Fruit fly (Drosophila melanogaster) whole organism, wandering third instar larva: ENCODE results near the gene dib.

Experiments
- Abd-B ChIP-seq: fragments of >200 bp; optimal IDR thresholded peaks from 2 replicates; lab custom pipeline; 2017; ENCODE audit warnings: missing biosample characterization, missing genetic modification characterization
- CG32264 ChIP-seq: fragments of 200-800 bp; sonication (Bioruptor generic); optimal IDR thresholded peaks from 2 replicates; lab custom pipeline; 2016; ENCODE audit warnings: missing biosample characterization, missing genetic modification characterization
- CG9705 ChIP-seq: fragments of 200-800 bp; sonication (Bioruptor generic); optimal IDR thresholded peaks from 2 replicates; lab custom pipeline; 2018; ENCODE audit warnings: missing biosample characterization, mild to moderate bottlenecking, missing genetic modification characterization
- CrebA ChIP-seq: fragments of 200-800 bp; sonication (Bioruptor generic); optimal IDR thresholded peaks from 2 replicates; lab custom pipeline; 2016; ENCODE audit warnings: missing biosample characterization, mild to moderate bottlenecking, missing genetic modification characterization, borderline replicate concordance
- Dfd ChIP-seq: fragments of >200 bp; optimal IDR thresholded peaks from 2 replicates; lab custom pipeline; 2017; ENCODE audit warnings: missing biosample characterization, missing genetic modification characterization
- Dif ChIP-seq: fragments of 200-275, 200-300 bp; sonication (Bioruptor generic); optimal IDR thresholded peaks from 2 replicates; lab custom pipeline; 2018; ENCODE audit warnings: missing biosample characterization, missing genetic modification characterization; ENCODE audit not compliant: partially characterized antibody
- GATAd ChIP-seq: sonication (Bioruptor generic); optimal IDR thresholded peaks from 2 replicates; lab custom pipeline; 2016; ENCODE audit warnings: missing biosample characterization, missing genetic modification characterization
- HLH106 ChIP-seq: fragments of 200-800 bp; optimal IDR thresholded peaks from 3 replicates; lab custom pipeline; 2019; ENCODE audit warnings: missing biosample characterization, mild to moderate bottlenecking, missing genetic modification characterization, moderate library complexity
- Hnf4 ChIP-seq: fragments of 200-800 bp; sonication (Bioruptor generic); optimal IDR thresholded peaks from 2 replicates; lab custom pipeline; 2016; ENCODE audit warnings: missing biosample characterization, mild to moderate bottlenecking, missing genetic modification characterization
- Hr78 ChIP-seq: fragments of >200 bp; optimal IDR thresholded peaks from 2 replicates; lab custom pipeline; 2017; ENCODE audit warnings: missing biosample characterization, missing genetic modification characterization
- Hr83 ChIP-seq: fragments of 200-300 bp; sonication (Bioruptor generic); optimal IDR thresholded peaks from 2 replicates; lab custom pipeline; 2016; ENCODE audit warnings: missing biosample characterization, mild to moderate bottlenecking, missing genetic modification characterization, moderate library complexity; ENCODE audit not compliant: poor library complexity, severe bottlenecking
- Jra ChIP-seq: sonication (Bioruptor generic); optimal IDR thresholded peaks from 2 replicates; lab custom pipeline; 2016; ENCODE audit warnings: missing biosample characterization, missing genetic modification characterization
- Mio ChIP-seq: sonication (Bioruptor generic); optimal IDR thresholded peaks from 2 replicates; lab custom pipeline; 2016; ENCODE audit warnings: missing biosample characterization, missing genetic modification characterization
- Myc ChIP-seq: fragments of >200 bp; optimal IDR thresholded peaks from 2 replicates; lab custom pipeline; 2017
- N ChIP-seq: fragments of >200 bp; optimal IDR thresholded peaks from 2 replicates; lab custom pipeline; 2018; ENCODE audit warnings: missing biosample characterization, missing external identifiers, missing genetic modification characterization
- OdsH ChIP-seq: fragments of 200-800 bp; sonication (Bioruptor generic); optimal IDR thresholded peaks from 2 replicates; lab custom pipeline; 2016; ENCODE audit warnings: missing biosample characterization, mild to moderate bottlenecking, missing genetic modification characterization
- Rel ChIP-seq, 2 experiments: fragments of 200-800 bp; sonication (Bioruptor generic) in 1 of 2; optimal IDR thresholded peaks; 2 replicates in 1 of 2; 3 replicates in 1 of 2; lab custom pipeline; 2016 to 2019; ENCODE audit warnings: mild to moderate bottlenecking in 2 of 2, missing biosample characterization in 2 of 2, missing genetic modification characterization in 2 of 2, moderate library complexity in 1 of 2
- Sp1 ChIP-seq: fragments of 200-800 bp; sonication (Bioruptor generic); optimal IDR thresholded peaks from 3 replicates; lab custom pipeline; 2019; ENCODE audit warnings: missing biosample characterization, mild to moderate bottlenecking, missing genetic modification characterization, moderate library complexity
- Vsx2 ChIP-seq: fragments of 200-300, 225-300 bp; sonication (Bioruptor generic); optimal IDR thresholded peaks from 2 replicates; lab custom pipeline; 2018; ENCODE audit warnings: missing biosample characterization, missing genetic modification characterization; ENCODE audit not compliant: partially characterized antibody
- br ChIP-seq: fragments of 200-800 bp; sonication (Bioruptor generic); optimal IDR thresholded peaks from 2 replicates; lab custom pipeline; 2016; ENCODE audit warnings: missing biosample characterization, missing genetic modification characterization
- brk ChIP-seq: fragments of 200-800 bp; sonication (Bioruptor generic); optimal IDR thresholded peaks from 2 replicates; lab custom pipeline; 2016; ENCODE audit warnings: missing biosample characterization, mild to moderate bottlenecking, missing genetic modification characterization
- dl ChIP-seq, 2 experiments: fragments of 175-275, 200-275 bp in 1 of 2; fragments of 200-275 bp in 1 of 2; sonication (Bioruptor generic); optimal IDR thresholded peaks; lab custom pipeline; 2018; ENCODE audit warnings: mild to moderate bottlenecking in 2 of 2, missing biosample characterization in 2 of 2, missing genetic modification characterization in 2 of 2, moderate library complexity in 2 of 2; ENCODE audit not compliant: partially characterized antibody in 2 of 2, insufficient read depth in 1 of 2
- dmrt93B ChIP-seq: fragments of 200-800 bp; sonication (Bioruptor generic); optimal IDR thresholded peaks from 2 replicates; lab custom pipeline; 2018; ENCODE audit warnings: missing biosample characterization, mild to moderate bottlenecking, missing genetic modification characterization
- dsf ChIP-seq: sonication (Bioruptor generic); optimal IDR thresholded peaks from 2 replicates; lab custom pipeline; 2016; ENCODE audit warnings: missing biosample characterization, missing genetic modification characterization, borderline replicate concordance
- ey ChIP-seq: fragments of 200-800 bp; sonication (Bioruptor generic); optimal IDR thresholded peaks from 2 replicates; lab custom pipeline; 2016; ENCODE audit warnings: missing biosample characterization, missing genetic modification characterization
- foxo ChIP-seq, 2 experiments: fragments of 200-800 bp; sonication (Bioruptor generic); optimal IDR thresholded peaks; 2 replicates in 1 of 2; 3 replicates in 1 of 2; lab custom pipeline; 2016 to 2017; ENCODE audit warnings: missing biosample characterization in 2 of 2, missing genetic modification characterization in 2 of 2
- fru ChIP-seq: fragments of 200-800 bp; sonication (Bioruptor generic); optimal IDR thresholded peaks from 3 replicates; lab custom pipeline; 2016; ENCODE audit warnings: missing biosample characterization, mild to moderate bottlenecking, missing genetic modification characterization
- h ChIP-seq: fragments of 200-800 bp; sonication (Bioruptor generic); optimal IDR thresholded peaks from 3 replicates; lab custom pipeline; 2016; ENCODE audit warnings: missing biosample characterization, mild to moderate bottlenecking, missing genetic modification characterization
- jim ChIP-seq: fragments of 175-275, 200-325 bp; sonication (Bioruptor generic); optimal IDR thresholded peaks from 2 replicates; lab custom pipeline; 2016; ENCODE audit warnings: missing biosample characterization, mild to moderate bottlenecking, missing genetic modification characterization
- lola ChIP-seq: fragments of >200 bp; optimal IDR thresholded peaks from 2 replicates; lab custom pipeline; 2017; ENCODE audit warnings: missing biosample characterization, missing genetic modification characterization
- pan ChIP-seq: fragments of >200 bp; optimal IDR thresholded peaks from 2 replicates; lab custom pipeline; 2017
- psq ChIP-seq: fragments of 200-800 bp; sonication (Bioruptor generic); optimal IDR thresholded peaks from 3 replicates; lab custom pipeline; 2017; ENCODE audit warnings: missing biosample characterization, mild to moderate bottlenecking, missing genetic modification characterization, moderate library complexity
- rgr ChIP-seq: fragments of 200-800 bp; sonication (Bioruptor generic); optimal IDR thresholded peaks from 3 replicates; lab custom pipeline; 2016; ENCODE audit warnings: missing biosample characterization, mild to moderate bottlenecking, missing genetic modification characterization
- sage ChIP-seq: fragments of 200-800 bp; sonication (Bioruptor generic); optimal IDR thresholded peaks from 2 replicates; lab custom pipeline; 2016; ENCODE audit warnings: missing biosample characterization, mild to moderate bottlenecking, missing genetic modification characterization
- sv ChIP-seq: fragments of 200-800 bp; sonication (Bioruptor generic); optimal IDR thresholded peaks from 3 replicates; lab custom pipeline; 2016; ENCODE audit warnings: missing biosample characterization, missing genetic modification characterization
- tai ChIP-seq: sonication (Bioruptor generic); optimal IDR thresholded peaks from 2 replicates; lab custom pipeline; 2016; ENCODE audit warnings: missing biosample characterization, missing genetic modification characterization
- usp ChIP-seq: fragments of >200 bp; optimal IDR thresholded peaks from 2 replicates; lab custom pipeline; 2017; ENCODE audit warnings: missing biosample characterization, missing genetic modification characterization
- woc ChIP-seq: sonication (Bioruptor generic); optimal IDR thresholded peaks from 2 replicates; lab custom pipeline; 2016; ENCODE audit warnings: missing biosample characterization, mild to moderate bottlenecking, missing genetic modification characterization

The dib gene

DNA sequence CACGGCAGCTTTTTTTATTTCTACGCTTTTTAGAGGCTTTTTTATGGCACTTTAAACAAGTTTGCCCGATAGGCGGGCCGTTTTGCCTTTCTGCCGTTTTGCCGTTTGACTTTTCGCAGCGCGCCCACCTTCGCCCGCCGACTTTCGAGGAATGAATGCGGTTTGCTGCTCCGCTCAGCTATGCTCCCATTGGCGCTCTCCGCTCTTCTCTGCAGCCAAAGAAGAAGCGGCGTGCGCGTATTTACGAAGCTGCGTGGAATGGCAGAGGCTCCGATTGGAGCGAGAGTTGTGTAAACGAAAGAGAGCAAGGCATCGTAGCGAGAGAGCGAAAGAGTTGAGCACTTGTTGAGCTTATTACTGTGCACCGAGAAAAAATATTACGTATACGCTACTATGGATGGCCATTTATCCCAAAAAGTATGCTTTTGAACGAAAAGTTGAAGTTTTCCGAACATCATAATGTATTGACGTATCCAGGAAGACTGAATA is 9.5 kb downstream of the dib start, which contains the start of gene wit:
Gene wit (minus strand): TSS at position 157 of the 489 bp plus-strand sequence.
- TF ChIP-seq dsf (GFP tag; lab: Kevin White, UChicago) (no peak), usp (GFP tag; lab: Kevin White, UChicago) (no peak), h (GFP tag; lab: Kevin White, UChicago) (peak; percentile 16), Abd-B (GFP tag; lab: Kevin White, UChicago) (no peak), dl (GFP tag; optimal IDR thresholded peaks at IDR 0.05; lab: Kevin White, UChicago; ENCODE audit: insufficient read depth in 1 of 2, partially characterized antibody in 2 of 2) (peak; percentile 91 to 96), jim (no peak), Vsx2 (GFP tag; lab: Kevin White, UChicago) (peak; percentile 95), psq (GFP tag; lab: Kevin White, UChicago) (peak; percentile 92), N (no peak), brk (GFP tag; lab: Kevin White, UChicago) (peak; percentile 42), tai (GFP tag; lab: Kevin White, UChicago) (no peak), sage (peak; percentile 85), Myc (lab: Kevin White, UChicago) (no peak), CG9705 (GFP tag; lab: Kevin White, UChicago) (no peak), Hr83 (peak; percentile 38), HLH106 (tag; lab: Kevin White, UChicago) (no peak), woc (GFP tag; lab: Kevin White, UChicago) (no peak), Rel (GFP tag; optimal IDR thresholded peaks at IDR 0.05; lab: Kevin White, UChicago) (peak; percentile 10), Rel (tag; optimal IDR thresholded peaks at IDR 0.05; lab: Kevin White, UChicago) (no peak), Hnf4 (GFP tag; lab: Kevin White, UChicago) (peak; percentile 42), foxo (GFP tag; optimal IDR thresholded peaks at IDR 0.05; lab: Kevin White, UChicago) (no peak), dmrt93B (no peak), fru (GFP tag; lab: Kevin White, UChicago) (peak; percentile 99), CG32264 (GFP tag; lab: Kevin White, UChicago) (peak; percentile 47), Hr78 (no peak), br (GFP tag; lab: Kevin White, UChicago) (peak; percentile 63), Sp1 (peak; percentile 18), GATAd (GFP tag; lab: Kevin White, UChicago) (no peak), Dfd (GFP tag; lab: Kevin White, UChicago) (no peak), ey (GFP tag; lab: Kevin White, UChicago) (no peak), Jra (peak; percentile 53), rgr (GFP tag; lab: Kevin White, UChicago) (peak; percentile 52), Mio (GFP tag; lab: Kevin White, UChicago) (no peak), pan (lab: Kevin White, UChicago) (no peak), lola (GFP tag; lab: Kevin White, UChicago) (no peak), OdsH (GFP tag; lab: Kevin White, UChicago) (no peak), sv (GFP tag; lab: Kevin White, UChicago) (no peak), Dif (GFP tag; lab: Kevin White, UChicago) (peak; percentile 98), CrebA (GFP tag; lab: Kevin White, UChicago) (peak; percentile 77)

DNA sequence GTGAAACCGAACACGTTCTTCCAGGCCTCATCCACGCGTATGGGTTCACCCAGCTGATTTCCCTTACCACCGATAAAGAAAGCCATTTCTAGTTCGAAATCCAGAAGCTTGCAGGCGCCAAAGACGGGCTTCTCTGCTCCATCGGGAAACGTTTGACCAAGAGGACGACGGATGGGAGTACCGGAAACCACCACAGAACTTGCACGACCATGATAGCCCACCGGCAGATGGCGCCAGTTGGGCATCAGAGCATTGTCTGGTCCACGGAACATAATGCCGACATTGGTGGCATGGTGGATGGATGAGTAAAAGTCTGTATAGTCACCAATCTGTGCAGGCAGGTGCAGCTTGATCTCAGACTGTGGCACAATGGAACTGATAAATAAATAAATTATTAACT is 10.6 kb downstream of the dib start:
- TF ChIP-seq GATAd (GFP tag; lab: Kevin White, UChicago): no peak
- no peak for TF ChIP-seq CG32264 (GFP tag; lab: Kevin White, UChicago)
- no peak for TF ChIP-seq Vsx2 (GFP tag; lab: Kevin White, UChicago)
- no peak for TF ChIP-seq Sp1
- no peak for TF ChIP-seq Hnf4 (GFP tag; lab: Kevin White, UChicago)
- no peak for TF ChIP-seq HLH106 (tag; lab: Kevin White, UChicago)
- no peak for TF ChIP-seq sage
- no peak for TF ChIP-seq usp (GFP tag; lab: Kevin White, UChicago)
- TF ChIP-seq Dif (GFP tag; lab: Kevin White, UChicago): no peak
- no peak for TF ChIP-seq CG9705 (GFP tag; lab: Kevin White, UChicago)
- no peak for TF ChIP-seq h (GFP tag; lab: Kevin White, UChicago)
- TF ChIP-seq Hr83: no peak
- no peak for TF ChIP-seq Mio (GFP tag; lab: Kevin White, UChicago)
- no peak for TF ChIP-seq dmrt93B
- no peak for TF ChIP-seq dsf (GFP tag; lab: Kevin White, UChicago)
- TF ChIP-seq Dfd (GFP tag; lab: Kevin White, UChicago): no peak
- TF ChIP-seq Abd-B (GFP tag; lab: Kevin White, UChicago): no peak
- no peak for TF ChIP-seq psq (GFP tag; lab: Kevin White, UChicago)
- TF ChIP-seq Myc (lab: Kevin White, UChicago): no peak
